Worm (Caenorhabditis elegans) whole organism, L4 larva: ENCODE data around the gene fbxb-106.
A peak's percentile ranks its signal among the peaks of the same experiment; 100 is the strongest.

Experiments used
- aha-1 ChIP-seq: fragments of 150-350 bp; peaks from one replicate; lab custom pipeline; 2014; ENCODE audit warnings: missing biosample characterization, missing genetic modification characterization
- ceh-82 ChIP-seq: sonication (generic microtip); optimal IDR thresholded peaks from 2 replicates; lab custom pipeline; 2017; ENCODE audit warnings: missing biosample characterization, missing genetic modification characterization
- dve-1 ChIP-seq: sonication (generic microtip); optimal IDR thresholded peaks from 2 replicates; lab custom pipeline; 2017; ENCODE audit warnings: antibody characterized with exemption, mild to moderate bottlenecking, missing genetic modification characterization, missing compliant biosample characterization; ENCODE audit not compliant: insufficient read depth
- hlh-30 ChIP-seq: sonication (generic microtip); optimal IDR thresholded peaks from 2 replicates; lab custom pipeline; 2017; ENCODE audit warnings: antibody characterized with exemption, mild to moderate bottlenecking, missing genetic modification characterization, missing compliant biosample characterization; ENCODE audit not compliant: insufficient read depth
- hmg-1.1 ChIP-seq: fragments of 200-800 bp; sonication (Bioruptor generic); IDR thresholded peaks from 2 replicates; pipeline ENCODE4 v1.3.6; 2022; ENCODE audit warnings: missing genetic modification reagents, missing genetic modification characterization, missing compliant biosample characterization
- lin-1 ChIP-seq: fragments of 200-800 bp; sonication (Bioruptor generic); IDR thresholded peaks from 2 replicates; pipeline ENCODE4 v1.3.6; 2022; ENCODE audit warnings: missing genetic modification reagents, missing genetic modification characterization, missing compliant biosample characterization
- nhr-11 ChIP-seq: fragments of 150-350 bp; optimal IDR thresholded peaks from 2 replicates; lab custom pipeline; 2014; ENCODE audit warnings: missing biosample characterization, missing genetic modification characterization
- nhr-28 ChIP-seq: fragments of 150-350 bp; optimal IDR thresholded peaks from 2 replicates; lab custom pipeline; 2014; ENCODE audit warnings: missing biosample characterization, missing genetic modification characterization
- saeg-2 ChIP-seq: fragments of 200-800 bp; sonication (Bioruptor generic); IDR thresholded peaks from 2 replicates; pipeline ENCODE4 v1.3.6; 2022; ENCODE audit warnings: missing genetic modification reagents, missing genetic modification characterization, missing compliant biosample characterization

fbxb-106 gene

DNA sequence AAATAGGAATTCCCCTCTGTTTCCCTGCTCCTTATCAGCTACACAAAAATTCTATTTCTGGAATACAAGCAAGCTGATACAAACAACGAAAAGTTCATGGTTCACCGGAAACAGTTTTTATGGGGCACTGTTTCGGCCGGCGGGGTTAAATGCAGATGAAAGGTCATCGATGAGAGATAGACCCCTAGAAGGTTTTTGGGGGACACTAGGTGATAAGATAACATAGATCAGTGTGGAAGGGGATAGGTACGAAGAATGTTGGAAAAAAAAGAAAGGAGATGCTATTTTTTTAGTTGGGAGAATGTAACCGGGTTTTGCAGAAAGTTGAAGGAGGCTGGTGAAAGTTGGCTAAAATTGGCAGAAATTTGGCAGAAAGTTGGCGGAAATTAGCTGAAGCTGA is 43.4 kb downstream of the fbxb-106 start:
- TF ChIP-seq nhr-28 (tag; lab: Kevin White, UChicago), result peak; percentile 12
- no peak for TF ChIP-seq ceh-82 (tag; lab: Kevin White, UChicago)
- TF ChIP-seq hmg-1.1, result no peak

DNA sequence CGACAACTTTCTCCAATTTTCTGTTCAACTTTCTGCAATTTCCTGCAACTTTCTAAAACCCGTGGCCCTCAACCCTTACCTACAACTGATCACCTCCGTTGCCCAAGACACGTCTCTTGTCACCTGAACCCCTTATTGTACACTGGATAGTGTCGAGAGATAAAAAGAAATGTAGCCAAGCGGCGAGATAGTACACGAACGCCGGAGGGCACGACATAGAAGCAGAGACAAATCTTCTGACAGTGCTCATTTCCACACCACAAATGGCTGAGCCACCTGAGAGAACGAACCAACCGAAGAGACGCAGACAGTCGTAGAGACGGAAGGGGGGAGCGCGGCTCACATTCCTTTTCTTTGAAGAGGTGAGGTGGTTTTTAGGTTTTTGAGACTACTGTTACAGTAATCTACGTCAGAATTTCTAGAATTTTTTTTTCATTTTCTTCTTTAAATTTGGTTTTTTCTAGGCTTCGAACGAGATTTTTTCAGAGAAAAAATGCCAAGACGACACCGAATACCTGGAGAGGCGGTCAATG is 45.5 kb downstream of the fbxb-106 start, which contains the start of gene K12H6.12:
K12H6.12 (plus strand) TSS at position 483 of the 533 bp plus-strand sequence.
- peak; percentile 26 for TF ChIP-seq dve-1 (tag; lab: Kevin White, UChicago)
- peak; percentile 35 for TF ChIP-seq nhr-28 (tag; lab: Kevin White, UChicago)
- no peak for TF ChIP-seq saeg-2 (GFP tag; lab: Robert Waterston, UW)
- TF ChIP-seq aha-1 (tag; lab: Kevin White, UChicago), result peak; percentile 95
- TF ChIP-seq hmg-1.1, result 0 out of 2 replicates have a peak, but pooled peaks have one; percentile 23
- peak; percentile 38 for TF ChIP-seq nhr-11 (tag; lab: Kevin White, UChicago)
- TF ChIP-seq lin-1 (GFP tag; lab: Robert Waterston, UW), result no peak
- TF ChIP-seq hlh-30 (tag; lab: Kevin White, UChicago), result peak; percentile 75
